Fruit fly (Drosophila melanogaster): ENCODE measurements around the gene CG32262.

The CG32262 gene

dm6 chr3L:3855194-3855980, 45.4 kb upstream of the CG32262 start (continued):
- TF ChIP-seq H2.0 (GFP tag; IDR thresholded peaks at IDR 0.05) (no peak), mam (GFP tag; optimal IDR thresholded peaks at IDR 0.05) (no peak), CG1529 (GFP tag; optimal IDR thresholded peaks at IDR 0.05) (peak; percentile 50), Nf-YC (tag; optimal IDR thresholded peaks at IDR 0.05) (peak; percentile 89), CG12071 (GFP tag; optimal IDR thresholded peaks at IDR 0.05) (no peak), ash1 (GFP tag; optimal IDR thresholded peaks at IDR 0.05) (no peak), Trl (optimal IDR thresholded peaks at IDR 0.05) (no peak), Trl (GFP tag; optimal IDR thresholded peaks at IDR 0.05) (no peak), insv (GFP tag; optimal IDR thresholded peaks at IDR 0.05) (no peak), nau (GFP tag; optimal IDR thresholded peaks at IDR 0.05) (no peak), fd3F (GFP tag; optimal IDR thresholded peaks at IDR 0.05) (no peak), CG7357 (GFP tag; IDR thresholded peaks at IDR 0.05) (peak; percentile 35; the same call in 1 of the 3 replicates), CG10565 (GFP tag; optimal IDR thresholded peaks at IDR 0.05) (no peak), CG18262 (tag; optimal IDR thresholded peaks at IDR 0.05) (peak; percentile 75), CG7271 (tag; optimal IDR thresholded peaks at IDR 0.05) (no peak), dmrt99B (tag; optimal IDR thresholded peaks at IDR 0.05) (peak; percentile 53), Usf (GFP tag; optimal IDR thresholded peaks at IDR 0.05) (peak; percentile 8), ato (GFP tag; IDR thresholded peaks at IDR 0.05; ENCODE audit: partially characterized antibody) (no peak), org-1 (GFP tag; optimal IDR thresholded peaks at IDR 0.05) (peak; percentile 13), pan (optimal IDR thresholded peaks at IDR 0.05) (no peak), pan (GFP tag; optimal IDR thresholded peaks at IDR 0.05 in 1 of 2, IDR thresholded peaks at IDR 0.05 in 1 of 2) (no peak), CG18619 (GFP tag; optimal IDR thresholded peaks at IDR 0.05) (peak; percentile 21), zfh1 (GFP tag; IDR thresholded peaks at IDR 0.05) (peak; percentile 62; the same call in 1 of the 3 replicates), Ravus (GFP tag; IDR thresholded peaks at IDR 0.05) (no peak), CG8281 (tag; optimal IDR thresholded peaks at IDR 0.05) (no peak), CG8924 (tag; optimal IDR thresholded peaks at IDR 0.05) (peak; percentile 60), danr (GFP tag; IDR thresholded peaks at IDR 0.05) (no peak), CG10431 (GFP tag; optimal IDR thresholded peaks at IDR 0.05) (peak; percentile 13), CG31388 (GFP tag; optimal IDR thresholded peaks at IDR 0.05) (no peak), tna (GFP tag; IDR thresholded peaks at IDR 0.05; ENCODE audit: partially characterized antibody) (no peak), hbn (GFP tag; IDR thresholded peaks at IDR 0.05; ENCODE audit: partially characterized antibody) (no peak), CG10274 (GFP tag; optimal IDR thresholded peaks at IDR 0.05) (no peak), PHDP (tag; optimal IDR thresholded peaks at IDR 0.05) (peak; percentile 60), ranshi (GFP tag; IDR thresholded peaks at IDR 0.05) (peak; percentile 51; the same call in 1 of the 2 replicates), CG6813 (GFP tag; optimal IDR thresholded peaks at IDR 0.05) (peak; percentile 10), Pdp1 (GFP tag; optimal IDR thresholded peaks at IDR 0.05) (peak; percentile 22 to 25), Hr51 (GFP tag; optimal IDR thresholded peaks at IDR 0.05) (peak in 1 of 2 experiments; percentile 56), CG15011 (GFP tag; optimal IDR thresholded peaks at IDR 0.05) (no peak), CG17359 (tag; optimal IDR thresholded peaks at IDR 0.05) (peak; percentile 41), hkb (optimal IDR thresholded peaks at IDR 0.05) (no peak), hkb (GFP tag; IDR thresholded peaks at IDR 0.05) (peak; percentile 63), CG9876 (GFP tag; optimal IDR thresholded peaks at IDR 0.05) (no peak), CG17829 (tag; optimal IDR thresholded peaks at IDR 0.05) (peak; percentile 55), sc (optimal IDR thresholded peaks at IDR 0.05) (no peak), sc (GFP tag; optimal IDR thresholded peaks at IDR 0.05) (peak; percentile 38), Scr (GFP tag; IDR thresholded peaks at IDR 0.05; ENCODE audit: partially characterized antibody) (no peak), Six4 (GFP tag; optimal IDR thresholded peaks at IDR 0.05) (peak; percentile 46), CG12391 (tag; optimal IDR thresholded peaks at IDR 0.05) (peak; percentile 76), CG10209 (GFP tag; optimal IDR thresholded peaks at IDR 0.05) (peak; percentile 56)
